Fruit fly (Drosophila melanogaster): ENCODE results near the gene CG31176.

dm6 chr3R:21739750-21740319 is 20.4 kb upstream of the CG31176 start, which contains the start of gene CG5849:
- TF ChIP-seq ttk (optimal IDR thresholded peaks at IDR 0.05): no peak
- no peak for TF ChIP-seq h (optimal IDR thresholded peaks at IDR 0.05)

Data from Kc167 (cell line).